Worm (Caenorhabditis elegans): Measurements from ENCODE around the gene pgp-9.

DNA sequence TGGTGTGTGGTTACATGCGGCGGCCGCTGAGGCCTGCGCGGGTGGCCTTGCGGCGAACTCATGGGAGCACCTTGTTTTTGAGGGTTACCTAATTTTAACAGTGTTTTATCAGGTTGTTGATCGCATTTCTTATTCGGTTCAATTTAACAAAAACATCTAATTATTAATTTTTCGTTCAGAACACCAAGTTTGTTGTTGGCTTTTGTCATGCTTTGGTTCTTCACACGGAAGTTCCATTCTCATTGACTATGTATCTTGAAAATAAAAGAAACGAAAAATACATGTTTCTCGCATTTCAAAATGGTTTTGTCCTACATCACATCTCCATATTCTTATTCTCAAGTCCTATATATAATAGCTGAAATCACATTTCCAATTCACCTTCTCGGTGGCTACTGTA lies 34.5 kb downstream of the pgp-9 start, which contains the start of gene srh-290:
- TF ChIP-seq ceh-16 (tag; optimal IDR thresholded peaks at IDR 0.05): no peak
- TF ChIP-seq nhr-77 (tag; optimal IDR thresholded peaks at IDR 0.05): no peak
- TF ChIP-seq aly-2 (tag; optimal IDR thresholded peaks at IDR 0.05): no peak
- TF ChIP-seq pha-4 (tag; optimal IDR thresholded peaks at IDR 0.05): no peak
- TF ChIP-seq R02D3.7 (tag; optimal IDR thresholded peaks at IDR 0.05): no peak
- no peak for TF ChIP-seq ztf-11 (tag; optimal IDR thresholded peaks at IDR 0.05)
- TF ChIP-seq nhr-76 (tag; optimal IDR thresholded peaks at IDR 0.05): no peak
- TF ChIP-seq fos-1 (tag; optimal IDR thresholded peaks at IDR 0.05): no peak

Measured in whole organism, L3 larva.